Worm (Caenorhabditis elegans): ENCODE data around the gene C07D10.6.

The C07D10.6 gene

ce11 chrII:7413764-7414163, 34.6 kb downstream of the C07D10.6 start:
- TF ChIP-seq B0019.2 (GFP tag; conservative IDR thresholded peaks at IDR 0.05) (no peak), F39B2.1 (GFP tag; IDR thresholded peaks at IDR 0.05) (no peak), rec-8 (tag; optimal IDR thresholded peaks at IDR 0.05) (no peak), hsf-1 (GFP tag; IDR thresholded peaks at IDR 0.05) (no peak), F37B4.10 (GFP tag; IDR thresholded peaks at IDR 0.05) (no peak), xnd-1 (tag; optimal IDR thresholded peaks at IDR 0.05) (no peak), Y79H2A.3 (GFP tag; conservative IDR thresholded peaks at IDR 0.05) (no peak), madf-6 (GFP tag; IDR thresholded peaks at IDR 0.05) (no peak), hmg-1.2 (GFP tag; IDR thresholded peaks at IDR 0.05) (no peak), Y67H2A.10 (GFP tag; conservative IDR thresholded peaks at IDR 0.05) (no peak), pha-4 (tag; optimal IDR thresholded peaks at IDR 0.05) (no peak), zfh-2 (GFP tag; conservative IDR thresholded peaks at IDR 0.05) (no peak), madf-3 (GFP tag; IDR thresholded peaks at IDR 0.05) (no peak), hlh-26 (GFP tag; conservative IDR thresholded peaks at IDR 0.05) (no peak), C17E4.6 (GFP tag; IDR thresholded peaks at IDR 0.05) (no peak), lag-1 (GFP tag; IDR thresholded peaks at IDR 0.05) (no peak), lir-1 (GFP tag; conservative IDR thresholded peaks at IDR 0.05) (no peak), ceh-58 (GFP tag; IDR thresholded peaks at IDR 0.05) (no peak)

- TF ChIP-seq pha-4 (tag; optimal IDR thresholded peaks at IDR 0.05): no peak
Observed at ce11 chrII:7419563-7419962, 40.4 kb downstream of the C07D10.6 start.

- no peak for TF ChIP-seq ztf-25 (GFP tag; IDR thresholded peaks at IDR 0.05)
- TF ChIP-seq ztf-28 (GFP tag; IDR thresholded peaks at IDR 0.05): no peak
- no peak for TF ChIP-seq F10E7.11 (tag; optimal IDR thresholded peaks at IDR 0.05)
- no peak for TF ChIP-seq chd-7 (tag; optimal IDR thresholded peaks at IDR 0.05)
- no peak for TF ChIP-seq attf-3 (GFP tag; conservative IDR thresholded peaks at IDR 0.05)
- no peak for TF ChIP-seq F33H1.4 (GFP tag; IDR thresholded peaks at IDR 0.05)
- no peak for TF ChIP-seq C06A6.2 (GFP tag; conservative IDR thresholded peaks at IDR 0.05)
- TF ChIP-seq him-1 (tag; optimal IDR thresholded peaks at IDR 0.05): no peak
- no peak for TF ChIP-seq C17E4.6 (GFP tag; IDR thresholded peaks at IDR 0.05)
- TF ChIP-seq pbrm-1 (GFP tag; IDR thresholded peaks at IDR 0.05): no peak
- TF ChIP-seq ceh-91 (GFP tag; IDR thresholded peaks at IDR 0.05): no peak
- TF ChIP-seq akir-1 (GFP tag; optimal IDR thresholded peaks at IDR 0.05): no peak
- no peak for TF ChIP-seq tbx-9 (tag; optimal IDR thresholded peaks at IDR 0.05; ENCODE audit: borderline replicate concordance)
- TF ChIP-seq T07F8.4 (tag; optimal IDR thresholded peaks at IDR 0.05): no peak
Observed at ce11 chrII:7420157-7420556, 41.0 kb downstream of the C07D10.6 start.

- TF ChIP-seq die-1 (tag; optimal IDR thresholded peaks at IDR 0.05) (no peak), cebp-1 (GFP tag; IDR thresholded peaks at IDR 0.05) (peak; percentile 56), cebp-1 (tag; optimal IDR thresholded peaks at IDR 0.05) (no peak), nhr-80 (tag; optimal IDR thresholded peaks at IDR 0.05) (peak; percentile 23)
Observed at ce11 chrII:7420796-7421386, 41.8 kb downstream of the C07D10.6 start.
